Fruit fly (Drosophila melanogaster) whole organism, embryonic: ENCODE results near the gene Grip91.

Source experiments
- Ada2b ChIP-seq: fragments of 200-800 bp; sonication (Bioruptor generic); IDR thresholded peaks from 2 replicates; pipeline ENCODE4 v1.3.6; 2022; ENCODE audit warnings: missing biosample characterization, missing genetic modification characterization
- CG11085 ChIP-seq: fragments of 200-800 bp; sonication (Bioruptor generic); IDR thresholded peaks from 2 replicates; pipeline ENCODE4 v1.3.6; 2022; ENCODE audit warnings: missing biosample characterization, missing genetic modification characterization
- CG12299 ChIP-seq: fragments of 200-800 bp; sonication (Bioruptor generic); optimal IDR thresholded peaks from 2 replicates; lab custom pipeline; 2018; ENCODE audit warnings: missing biosample characterization, mild to moderate bottlenecking, missing genetic modification characterization
- CG13287 ChIP-seq: fragments of 200-800 bp; sonication (Bioruptor generic); IDR thresholded peaks from 2 replicates; pipeline ENCODE4 v1.3.6; 2022; ENCODE audit warnings: missing biosample characterization, missing genetic modification characterization; ENCODE audit not compliant: partially characterized antibody
- CG13296 ChIP-seq: fragments of 200-800 bp; sonication (Bioruptor generic); optimal IDR thresholded peaks from 3 replicates; lab custom pipeline; 2018; ENCODE audit warnings: missing biosample characterization, mild to moderate bottlenecking, missing genetic modification characterization
- CG15011 ChIP-seq: fragments of 200-800 bp; sonication (Bioruptor generic); optimal IDR thresholded peaks from 3 replicates; lab custom pipeline; 2018; ENCODE audit warnings: missing biosample characterization, mild to moderate bottlenecking, missing genetic modification characterization
- CG16863 ChIP-seq: fragments of 200-800 bp; sonication (Bioruptor generic); optimal IDR thresholded peaks from 3 replicates; lab custom pipeline; 2016; ENCODE audit warnings: missing biosample characterization, missing genetic modification characterization
- CG17829 ChIP-seq: fragments of 200-800 bp; optimal IDR thresholded peaks from 2 replicates; lab custom pipeline; 2019; ENCODE audit warnings: missing biosample characterization, mild to moderate bottlenecking, missing genetic modification characterization, moderate library complexity
- CG3065 ChIP-seq: fragments of 200-800 bp; sonication (Bioruptor generic); optimal IDR thresholded peaks from 2 replicates; lab custom pipeline; 2016; ENCODE audit warnings: missing biosample characterization, missing genetic modification characterization
- CG31365 ChIP-seq: fragments of 200-800 bp; sonication (Bioruptor generic); optimal IDR thresholded peaks from 2 replicates; lab custom pipeline; 2018; ENCODE audit warnings: missing biosample characterization, mild to moderate bottlenecking, missing genetic modification characterization
- CG33213 ChIP-seq: fragments of 200-800 bp; sonication (Bioruptor generic); optimal IDR thresholded peaks from 3 replicates; lab custom pipeline; 2016; ENCODE audit warnings: missing biosample characterization, missing genetic modification characterization
- CG42726 ChIP-seq: fragments of 200-800 bp; sonication (Bioruptor generic); IDR thresholded peaks from 2 replicates; pipeline ENCODE4 v1.3.6; 2022; ENCODE audit warnings: missing biosample characterization, missing genetic modification characterization; ENCODE audit not compliant: partially characterized antibody
- CG6654 ChIP-seq: fragments of 200-800 bp; sonication (Bioruptor generic); optimal IDR thresholded peaks from 2 replicates; lab custom pipeline; 2017; ENCODE audit warnings: missing biosample characterization, mild to moderate bottlenecking, missing genetic modification characterization
- CG8944 ChIP-seq: fragments of 200-800 bp; sonication (Bioruptor generic); optimal IDR thresholded peaks from 3 replicates; lab custom pipeline; 2016; ENCODE audit warnings: missing biosample characterization, missing genetic modification characterization
- CG9727 ChIP-seq: fragments of 200-800 bp; sonication (Bioruptor generic); optimal IDR thresholded peaks from 3 replicates; lab custom pipeline; 2017; ENCODE audit warnings: missing biosample characterization, mild to moderate bottlenecking, missing genetic modification characterization
- CG9797 ChIP-seq: fragments of 200-800 bp; sonication (Bioruptor generic); optimal IDR thresholded peaks from 3 replicates; lab custom pipeline; 2018; ENCODE audit warnings: missing biosample characterization, mild to moderate bottlenecking, missing genetic modification characterization
- CG9876 ChIP-seq: fragments of 200-800 bp; sonication (Bioruptor generic); optimal IDR thresholded peaks from 2 replicates; lab custom pipeline; 2016; ENCODE audit warnings: missing biosample characterization, missing genetic modification characterization
- Dfd ChIP-seq, 2 experiments: fragments of >200 bp; optimal IDR thresholded peaks; 2 replicates each; lab custom pipeline; 2017; ENCODE audit warnings: missing biosample characterization in 2 of 2, missing genetic modification characterization in 2 of 2
- Dip3 ChIP-seq: fragments of 200-800 bp; sonication (Bioruptor generic); optimal IDR thresholded peaks from 3 replicates; lab custom pipeline; 2016; ENCODE audit warnings: missing biosample characterization, missing genetic modification characterization
- E2f2 ChIP-seq: fragments of 200-800 bp; sonication (Bioruptor generic); IDR thresholded peaks from 2 replicates; pipeline ENCODE4 v1.3.6; 2022; ENCODE audit warnings: missing biosample characterization, missing genetic modification characterization
- Gug ChIP-seq: fragments of 200-800 bp; sonication (Bioruptor generic); IDR thresholded peaks from 4 replicates; pipeline ENCODE4 v1.3.6; 2022; ENCODE audit warnings: missing biosample characterization, missing genetic modification characterization
- Hand ChIP-seq: fragments of 200-800 bp; sonication (Bioruptor generic); optimal IDR thresholded peaks from 2 replicates; lab custom pipeline; 2017; ENCODE audit warnings: mild to moderate bottlenecking, missing biosample characterization, missing genetic modification reagents, missing genetic modification characterization
- Hr39 ChIP-seq: fragments of >200 bp; optimal IDR thresholded peaks from 2 replicates; lab custom pipeline; 2017
- Lhr ChIP-seq: fragments of 200-800 bp; sonication (Bioruptor generic); optimal IDR thresholded peaks from 3 replicates; lab custom pipeline; 2017; ENCODE audit warnings: mild to moderate bottlenecking, missing biosample characterization, missing genetic modification reagents, missing genetic modification characterization
- NC2β ChIP-seq: fragments of 200-800 bp; sonication (Bioruptor generic); optimal IDR thresholded peaks from 2 replicates; lab custom pipeline; 2016; ENCODE audit warnings: missing biosample characterization, missing genetic modification characterization
- Oaz ChIP-seq: fragments of 200-800 bp; sonication (Bioruptor generic); IDR thresholded peaks from 2 replicates; pipeline ENCODE4 v1.3.6; 2022; ENCODE audit warnings: missing biosample characterization, missing genetic modification characterization
- Oli ChIP-seq: fragments of 200-800 bp; sonication (Bioruptor generic); optimal IDR thresholded peaks from 2 replicates; lab custom pipeline; 2018; ENCODE audit warnings: missing biosample characterization, mild to moderate bottlenecking, missing genetic modification characterization, moderate library complexity
- Sin3A ChIP-seq: fragments of >200 bp; optimal IDR thresholded peaks from 2 replicates; lab custom pipeline; 2018
- Spps ChIP-seq: fragments of 200-800 bp; sonication (Bioruptor generic); optimal IDR thresholded peaks from 2 replicates; lab custom pipeline; 2018; ENCODE audit warnings: missing biosample characterization, mild to moderate bottlenecking, missing genetic modification characterization
- Sry-δ ChIP-seq: fragments of 200-800 bp; sonication (Bioruptor generic); optimal IDR thresholded peaks from 2 replicates; lab custom pipeline; 2016; ENCODE audit warnings: missing biosample characterization, missing genetic modification characterization
- Tbp ChIP-seq: fragments of >200 bp; optimal IDR thresholded peaks from 2 replicates; lab custom pipeline; 2018; ENCODE audit warnings: missing biosample characterization, missing genetic modification characterization
- ato ChIP-seq: fragments of 200-800 bp; sonication (Bioruptor generic); IDR thresholded peaks from 2 replicates; pipeline ENCODE4 v1.3.6; 2022; ENCODE audit warnings: missing biosample characterization, missing genetic modification characterization; ENCODE audit not compliant: partially characterized antibody
- az2 ChIP-seq: fragments of 200-800 bp; sonication (Bioruptor generic); optimal IDR thresholded peaks from 3 replicates; lab custom pipeline; 2016; ENCODE audit warnings: missing biosample characterization, missing genetic modification characterization
- bsh ChIP-seq, 2 experiments: fragments of 200-800 bp; sonication (Bioruptor generic); optimal IDR thresholded peaks; 2 replicates each; lab custom pipeline; 2017 to 2018; ENCODE audit warnings: mild to moderate bottlenecking in 2 of 2, missing biosample characterization in 2 of 2, missing genetic modification characterization in 2 of 2, moderate library complexity in 1 of 2
- chinmo ChIP-seq: fragments of 200-800 bp; sonication (Bioruptor generic); IDR thresholded peaks from 4 replicates; pipeline ENCODE4 v1.3.6; 2022; ENCODE audit warnings: missing biosample characterization, missing genetic modification characterization; ENCODE audit not compliant: partially characterized antibody
- dimm ChIP-seq: fragments of 200-800 bp; sonication (Bioruptor generic); IDR thresholded peaks from 2 replicates; pipeline ENCODE4 v1.3.6; 2022; ENCODE audit warnings: missing biosample characterization, missing genetic modification characterization
- dpn ChIP-seq, 2 experiments: fragments of 200-800 bp; sonication (Bioruptor generic); optimal IDR thresholded peaks; 3 replicates each; lab custom pipeline; 2016; ENCODE audit warnings: missing biosample characterization in 2 of 2, missing genetic modification characterization in 2 of 2
- gsb ChIP-seq: fragments of 200-800 bp; sonication (Bioruptor generic); IDR thresholded peaks from 2 replicates; pipeline ENCODE4 v1.3.6; 2022; ENCODE audit warnings: missing biosample characterization, missing genetic modification characterization
- hth ChIP-seq: fragments of >200 bp; optimal IDR thresholded peaks from 2 replicates; lab custom pipeline; 2017; ENCODE audit warnings: inconsistent platforms
- nerfin-1 ChIP-seq: fragments of 200-800 bp; sonication (Bioruptor generic); optimal IDR thresholded peaks from 3 replicates; lab custom pipeline; 2019; ENCODE audit warnings: missing biosample characterization, mild to moderate bottlenecking, missing genetic modification characterization, moderate library complexity
- otp ChIP-seq: fragments of 200-800 bp; sonication (Bioruptor generic); IDR thresholded peaks from 3 replicates; pipeline ENCODE4, ENCODE4 v1.3.6; 2022; ENCODE audit warnings: missing biosample characterization, missing genetic modification characterization
- pita ChIP-seq: fragments of 200-800 bp; sonication (Bioruptor generic); optimal IDR thresholded peaks from 2 replicates; lab custom pipeline; 2017; ENCODE audit warnings: missing biosample characterization, mild to moderate bottlenecking, missing genetic modification characterization
- ranshi ChIP-seq: fragments of 200-800 bp; sonication (Bioruptor generic); IDR thresholded peaks from 2 replicates; pipeline ENCODE4 v1.3.6; 2022; ENCODE audit warnings: missing biosample characterization, missing genetic modification characterization
- repo ChIP-seq: fragments of 200-800 bp; sonication (Bioruptor generic); optimal IDR thresholded peaks from 2 replicates; lab custom pipeline; 2016; ENCODE audit warnings: missing biosample characterization, missing genetic modification characterization
- so ChIP-seq: fragments of 200-800 bp; sonication (Bioruptor generic); IDR thresholded peaks from 3 replicates; pipeline ENCODE4 v1.3.6; 2022; ENCODE audit warnings: missing biosample characterization, missing genetic modification characterization
- sug ChIP-seq: fragments of 200-800 bp; optimal IDR thresholded peaks from 2 replicates; lab custom pipeline; 2019; ENCODE audit warnings: missing biosample characterization, mild to moderate bottlenecking, missing genetic modification characterization, moderate library complexity
- tin ChIP-seq: fragments of 200-800 bp; sonication (Bioruptor generic); optimal IDR thresholded peaks from 3 replicates; lab custom pipeline; 2016; ENCODE audit warnings: missing biosample characterization, missing genetic modification characterization
- z ChIP-seq: fragments of 200-800 bp; sonication (Bioruptor generic); IDR thresholded peaks from 3 replicates; pipeline ENCODE4 v1.3.6; 2022; ENCODE audit warnings: missing biosample characterization, missing genetic modification characterization
- zf30C ChIP-seq: fragments of 200-800 bp; sonication (Bioruptor generic); optimal IDR thresholded peaks from 3 replicates; lab custom pipeline; 2018; ENCODE audit warnings: missing biosample characterization, mild to moderate bottlenecking, missing genetic modification characterization
- zfh1 ChIP-seq: fragments of 200-800 bp; sonication (Bioruptor generic); IDR thresholded peaks from 3 replicates; pipeline ENCODE4 v1.3.6; 2022; ENCODE audit warnings: missing biosample characterization, missing genetic modification characterization

Grip91 gene

DNA sequence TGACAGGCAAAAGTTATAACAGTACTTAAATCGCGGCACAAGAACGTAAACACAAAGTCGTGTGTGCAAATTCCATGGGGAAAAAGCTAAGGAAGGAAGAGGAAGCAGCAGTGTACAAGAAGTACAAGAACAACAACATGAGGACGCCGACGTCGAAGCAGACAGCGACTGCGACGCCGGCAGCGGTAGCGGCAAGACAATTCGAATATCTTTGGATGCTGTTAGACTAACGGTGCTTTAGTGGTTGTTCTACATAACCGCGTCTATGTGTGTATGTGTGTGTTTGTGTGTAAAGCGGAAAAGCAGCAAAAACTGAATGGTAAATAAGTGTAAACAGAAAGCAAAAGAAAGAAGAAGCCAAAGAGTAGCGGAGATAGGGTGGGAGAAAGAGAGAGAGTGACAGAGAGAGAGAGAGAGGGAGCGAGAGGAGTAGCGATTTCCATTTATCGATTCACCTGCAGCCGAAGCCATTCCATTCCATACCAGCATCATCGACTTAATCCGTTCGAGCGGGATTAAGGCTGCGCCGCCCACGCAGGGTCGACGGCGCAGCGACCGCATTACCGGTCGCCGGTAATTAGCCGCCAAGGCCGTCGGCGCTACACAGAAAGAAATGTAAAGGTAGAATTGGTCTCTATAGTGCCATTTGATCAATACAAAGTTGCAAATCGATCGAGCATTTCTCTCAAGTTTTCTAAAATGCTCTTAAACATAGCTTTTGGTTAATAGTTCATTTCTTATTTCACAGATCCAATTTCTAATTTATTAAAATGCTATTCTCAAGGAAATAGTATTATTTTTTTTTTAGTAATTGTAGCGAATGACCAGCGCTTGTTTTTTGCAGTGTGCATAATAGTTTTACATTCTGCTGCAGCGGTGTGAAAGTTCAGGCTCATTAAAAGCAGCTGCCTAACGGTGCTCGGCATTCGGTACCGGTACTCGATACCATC is 39.8 kb upstream of the Grip91 start (continued):
- TF ChIP-seq zf30C (GFP tag; lab: Kevin White, UChicago) (peak; percentile 41), dpn (GFP tag; optimal IDR thresholded peaks at IDR 0.05; lab: Kevin White, UChicago) (peak; percentile 44 to 55), Spps (tag; lab: Kevin White, UChicago) (no peak), CG11085 (GFP tag; lab: Robert Waterston, UW) (no peak), Oaz (GFP tag; lab: Robert Waterston, UW) (no peak), CG6654 (GFP tag; lab: Kevin White, UChicago) (peak; percentile 24), CG17829 (peak; percentile 33), CG33213 (GFP tag; lab: Kevin White, UChicago) (no peak), pita (no peak), CG9727 (GFP tag; lab: Kevin White, UChicago) (peak; percentile 32), CG16863 (GFP tag; lab: Kevin White, UChicago) (peak; percentile 54), ranshi (GFP tag; lab: Robert Waterston, UW) (no peak), CG9797 (GFP tag; lab: Kevin White, UChicago) (no peak), z (GFP tag; lab: Robert Waterston, UW) (no peak), Ada2b (GFP tag; lab: Robert Waterston, UW) (peak; percentile 29; the same call in 1 of the 2 replicates), CG15011 (peak; percentile 10), Lhr (GFP tag; lab: Kevin White, UChicago) (peak; percentile 21), E2f2 (GFP tag; lab: Robert Waterston, UW) (no peak), so (GFP tag; lab: Robert Waterston, UW) (peak; percentile 38; the same call in 1 of the 3 replicates), chinmo (GFP tag; lab: Robert Waterston, UW) (0 out of 4 replicates have a peak, but pooled peaks have one; percentile 18), repo (GFP tag; lab: Kevin White, UChicago) (peak; percentile 40), Tbp (GFP tag; lab: Kevin White, UChicago) (no peak), CG13296 (GFP tag; lab: Kevin White, UChicago) (peak; percentile 30), sug (no peak), CG8944 (GFP tag; lab: Kevin White, UChicago) (peak; percentile 36), bsh (GFP tag; optimal IDR thresholded peaks at IDR 0.05; lab: Kevin White, UChicago) (peak in 1 of 2 experiments; percentile 66), Gug (GFP tag; lab: Robert Waterston, UW) (no peak), CG3065 (GFP tag; lab: Kevin White, UChicago) (no peak), zfh1 (GFP tag; lab: Robert Waterston, UW) (peak; percentile 41; the same call in 1 of the 3 replicates), tin (peak; percentile 45), ato (GFP tag; lab: Robert Waterston, UW) (no peak), az2 (GFP tag; lab: Kevin White, UChicago) (peak; percentile 48), dimm (GFP tag; lab: Robert Waterston, UW) (no peak), CG9876 (GFP tag; lab: Kevin White, UChicago) (no peak), nerfin-1 (tag; lab: Kevin White, UChicago) (peak; percentile 40), Hand (peak; percentile 36), CG13287 (GFP tag; lab: Robert Waterston, UW) (no peak), Sry-δ (GFP tag; lab: Kevin White, UChicago) (no peak), CG42726 (no peak), CG12299 (tag; lab: Kevin White, UChicago) (no peak), Oli (tag; lab: Kevin White, UChicago) (peak; percentile 76), Dfd (GFP tag; optimal IDR thresholded peaks at IDR 0.05; lab: Kevin White, UChicago) (no peak), gsb (no peak), Sin3A (lab: Kevin White, UChicago) (no peak), NC2β (GFP tag; lab: Kevin White, UChicago) (no peak), CG31365 (tag; lab: Kevin White, UChicago) (no peak), hth (lab: Kevin White, UChicago) (no peak), otp (GFP tag; lab: Robert Waterston, UW) (no peak), Dip3 (peak; percentile 4), Hr39 (no peak)
